Fruit fly (Drosophila melanogaster) whole organism, wandering third instar larva: Measurements from ENCODE around the gene CG1737.

Experiments
- CG9705 ChIP-seq: fragments of 200-800 bp; sonication (Bioruptor generic); optimal IDR thresholded peaks from 2 replicates; lab custom pipeline; 2018; ENCODE audit warnings: missing biosample characterization, mild to moderate bottlenecking, missing genetic modification characterization
- Dfd ChIP-seq: fragments of >200 bp; optimal IDR thresholded peaks from 2 replicates; lab custom pipeline; 2017; ENCODE audit warnings: missing biosample characterization, missing genetic modification characterization
- Vsx2 ChIP-seq: fragments of 200-300, 225-300 bp; sonication (Bioruptor generic); optimal IDR thresholded peaks from 2 replicates; lab custom pipeline; 2018; ENCODE audit warnings: missing biosample characterization, missing genetic modification characterization; ENCODE audit not compliant: partially characterized antibody
- foxo ChIP-seq, 2 experiments: fragments of 200-800 bp; sonication (Bioruptor generic); optimal IDR thresholded peaks; 2 replicates in 1 of 2; 3 replicates in 1 of 2; lab custom pipeline; 2016 to 2017; ENCODE audit warnings: missing biosample characterization in 2 of 2, missing genetic modification characterization in 2 of 2

dm6 chrX:11379747-11380146 lies 29.3 kb downstream of the CG1737 start:
- TF ChIP-seq Vsx2 (GFP tag; lab: Kevin White, UChicago), result no peak
- TF ChIP-seq foxo (GFP tag; optimal IDR thresholded peaks at IDR 0.05; lab: Kevin White, UChicago), result no peak
- no peak for TF ChIP-seq Dfd (GFP tag; lab: Kevin White, UChicago)
- TF ChIP-seq CG9705, result no peak
